Worm (Caenorhabditis elegans) whole organism, L1 larva: ENCODE results near the gene prdx-2.

Experiments used
- egl-27 ChIP-seq, 2 experiments: fragments of 150-350 bp in 1 of 2; sonication (generic microtip); optimal IDR thresholded peaks; 3 replicates each; lab custom pipeline; 2017 to 2018; ENCODE audit warnings: missing biosample characterization in 2 of 2, missing genetic modification characterization in 2 of 2, missing genetic modification reagents in 2 of 2
- elt-2 ChIP-seq: sonication (generic microtip); optimal IDR thresholded peaks from 2 replicates; lab custom pipeline; 2016; ENCODE audit warnings: missing genetic modification characterization, mild to moderate bottlenecking, inconsistent platforms, missing compliant biosample characterization, missing genetic modification reagents
- fkh-8 ChIP-seq: sonication (generic microtip); optimal IDR thresholded peaks from 2 replicates; lab custom pipeline; 2016; ENCODE audit warnings: mild to moderate bottlenecking, missing genetic modification characterization, missing compliant biosample characterization
- fos-1 ChIP-seq: fragments of 150-350 bp; optimal IDR thresholded peaks from 2 replicates; lab custom pipeline; 2014; ENCODE audit warnings: missing biosample characterization, missing genetic modification characterization
- sox-4 ChIP-seq: sonication (generic microtip); optimal IDR thresholded peaks from 2 replicates; lab custom pipeline; 2016; ENCODE audit warnings: missing genetic modification characterization, missing compliant biosample characterization
- zag-1 ChIP-seq: fragments of 150-350 bp; optimal IDR thresholded peaks from 2 replicates; lab custom pipeline; 2014; ENCODE audit warnings: missing biosample characterization, missing genetic modification characterization

DNA sequence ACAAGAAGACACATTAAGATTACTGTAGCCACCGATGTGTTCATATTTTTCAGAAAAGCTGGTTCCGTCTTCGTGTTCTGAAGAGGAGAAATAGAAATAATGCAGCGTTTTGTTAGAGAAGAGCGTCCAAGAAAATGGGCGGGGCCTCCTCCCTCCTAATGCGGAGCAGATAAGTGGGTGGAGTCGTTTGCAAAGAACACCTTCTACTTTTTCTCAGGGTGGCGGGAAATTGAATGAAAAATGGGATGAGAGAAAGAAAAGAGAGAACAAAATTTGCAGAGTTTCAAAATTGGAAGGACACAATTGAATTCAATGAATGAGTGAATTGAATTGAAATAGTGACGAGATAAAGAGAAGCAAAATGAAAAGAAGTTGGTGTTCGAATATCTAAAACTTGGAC lies 12.3 kb upstream of the prdx-2 start, which contains the start of gene F09E5.16:
- TF ChIP-seq fkh-8 (tag; lab: Kevin White, UChicago): no peak
- TF ChIP-seq elt-2 (tag; lab: Kevin White, UChicago): no peak
- TF ChIP-seq egl-27 (tag; optimal IDR thresholded peaks at IDR 0.05; lab: Kevin White, UChicago): no peak
- no peak for TF ChIP-seq fos-1
- no peak for TF ChIP-seq sox-4 (tag; lab: Kevin White, UChicago)
- TF ChIP-seq zag-1 (tag; lab: Kevin White, UChicago): no peak
